Worm (Caenorhabditis elegans) whole organism, L4 larva: ENCODE data around the gene mvk-1.

Source experiments
- F26F4.8 ChIP-seq: fragments of 200-800 bp; sonication (Bioruptor generic); conservative IDR thresholded peaks from 2 replicates; pipeline ENCODE4 v1.3.6; 2022; ENCODE audit warnings: missing genetic modification characterization, missing compliant biosample characterization
- F44E2.7 ChIP-seq: fragments of 200-800 bp; sonication (Bioruptor generic); IDR thresholded peaks from 2 replicates; pipeline ENCODE4 v2.1.2; 2022; ENCODE audit warnings: missing genetic modification characterization, missing compliant biosample characterization
- T20F7.1 ChIP-seq: fragments of 200-800 bp; sonication (Bioruptor generic); optimal IDR thresholded peaks from 2 replicates; lab custom pipeline; 2018; ENCODE audit warnings: mild to moderate bottlenecking, missing genetic modification characterization, missing compliant biosample characterization
- Y5F2A.4 ChIP-seq: fragments of 200-800 bp; sonication (Bioruptor generic); optimal IDR thresholded peaks from 2 replicates; lab custom pipeline; 2018; ENCODE audit warnings: mild to moderate bottlenecking, missing genetic modification characterization, missing compliant biosample characterization
- aha-1 ChIP-seq: fragments of 150-350 bp; peaks from one replicate; lab custom pipeline; 2014; ENCODE audit warnings: missing biosample characterization, missing genetic modification characterization
- ceh-28 ChIP-seq: fragments of 150-350 bp; optimal IDR thresholded peaks from 2 replicates; lab custom pipeline; 2014; ENCODE audit warnings: missing biosample characterization, missing genetic modification reagents, missing genetic modification characterization
- ceh-62 ChIP-seq: sonication (generic microtip); optimal IDR thresholded peaks from 2 replicates; lab custom pipeline; 2017; ENCODE audit warnings: missing biosample characterization, missing genetic modification characterization
- cey-2 ChIP-seq: sonication (generic microtip); optimal IDR thresholded peaks from 3 replicates; lab custom pipeline; 2017; ENCODE audit warnings: missing genetic modification characterization, mild to moderate bottlenecking, missing compliant biosample characterization, antibody characterized with exemption, borderline replicate concordance; ENCODE audit not compliant: insufficient read depth
- ctbp-1 ChIP-seq: fragments of 200-800 bp; sonication (Bioruptor generic); IDR thresholded peaks from 2 replicates; pipeline ENCODE4 v1.3.6; 2022; ENCODE audit warnings: missing genetic modification reagents, missing genetic modification characterization, missing compliant biosample characterization
- daf-12 ChIP-seq: fragments of 150-350 bp; optimal IDR thresholded peaks from 2 replicates; lab custom pipeline; 2014; ENCODE audit warnings: missing biosample characterization, missing genetic modification reagents, missing genetic modification characterization
- daf-16 ChIP-seq, 3 experiments: sonication (generic microtip); optimal IDR thresholded peaks; 2 replicates each; lab custom pipeline; 2016 to 2017; ENCODE audit warnings: missing genetic modification characterization in 3 of 3, missing genetic modification reagents in 3 of 3, mild to moderate bottlenecking in 2 of 3, missing compliant biosample characterization in 2 of 3, missing biosample characterization in 1 of 3, moderate library complexity in 1 of 3
- daf-8 ChIP-seq: fragments of 200-800 bp; sonication (Bioruptor generic); IDR thresholded peaks from 2 replicates; pipeline ENCODE4 v1.3.6; 2022; ENCODE audit warnings: missing genetic modification characterization, missing compliant biosample characterization
- dmd-6 ChIP-seq: fragments of 200-800 bp; sonication (Bioruptor generic); IDR thresholded peaks from 2 replicates; pipeline ENCODE4 v1.3.6; 2022; ENCODE audit warnings: missing genetic modification reagents, missing genetic modification characterization, missing compliant biosample characterization
- dmd-8 ChIP-seq: fragments of 200-800 bp; sonication (Bioruptor generic); IDR thresholded peaks from 2 replicates; pipeline ENCODE4 v1.3.6; 2022; ENCODE audit warnings: missing genetic modification characterization, missing compliant biosample characterization
- dpl-1 ChIP-seq: fragments of 150-350 bp; optimal IDR thresholded peaks from 2 replicates; lab custom pipeline; 2014; ENCODE audit warnings: missing biosample characterization, missing genetic modification reagents, missing genetic modification characterization
- duxl-1 ChIP-seq: sonication (generic microtip); optimal IDR thresholded peaks from 2 replicates; lab custom pipeline; 2016; ENCODE audit warnings: mild to moderate bottlenecking, missing genetic modification characterization, moderate library complexity, missing compliant biosample characterization; ENCODE audit not compliant: poor library complexity
- dve-1 ChIP-seq: sonication (generic microtip); optimal IDR thresholded peaks from 2 replicates; lab custom pipeline; 2017; ENCODE audit warnings: antibody characterized with exemption, mild to moderate bottlenecking, missing genetic modification characterization, missing compliant biosample characterization; ENCODE audit not compliant: insufficient read depth
- fos-1 ChIP-seq: fragments of 150-350 bp; optimal IDR thresholded peaks from 2 replicates; lab custom pipeline; 2014; ENCODE audit warnings: missing biosample characterization, missing genetic modification characterization
- gei-8 ChIP-seq: fragments of 200-800 bp; sonication (Bioruptor generic); optimal IDR thresholded peaks from 2 replicates; lab custom pipeline; 2018; ENCODE audit warnings: mild to moderate bottlenecking, missing genetic modification characterization, missing compliant biosample characterization
- hlh-11 ChIP-seq: fragments of 200-800 bp; sonication (Bioruptor generic); optimal IDR thresholded peaks from 2 replicates; lab custom pipeline; 2018; ENCODE audit warnings: mild to moderate bottlenecking, missing genetic modification characterization, missing compliant biosample characterization
- hlh-30 ChIP-seq: sonication (generic microtip); optimal IDR thresholded peaks from 2 replicates; lab custom pipeline; 2017; ENCODE audit warnings: antibody characterized with exemption, mild to moderate bottlenecking, missing genetic modification characterization, missing compliant biosample characterization; ENCODE audit not compliant: insufficient read depth
- hmg-1.1 ChIP-seq: fragments of 200-800 bp; sonication (Bioruptor generic); IDR thresholded peaks from 2 replicates; pipeline ENCODE4 v1.3.6; 2022; ENCODE audit warnings: missing genetic modification reagents, missing genetic modification characterization, missing compliant biosample characterization
- mes-2 ChIP-seq: sonication (generic microtip); optimal IDR thresholded peaks from 2 replicates; lab custom pipeline; 2016; ENCODE audit warnings: missing genotype, mild to moderate bottlenecking, missing genetic modification characterization, missing compliant biosample characterization; ENCODE audit not compliant: poor library complexity, severe bottlenecking
- mxl-3 ChIP-seq: fragments of 200-800 bp; sonication (Bioruptor generic); optimal IDR thresholded peaks from 2 replicates; lab custom pipeline; 2018; ENCODE audit warnings: mild to moderate bottlenecking, missing genetic modification characterization, missing compliant biosample characterization
- nhr-102 ChIP-seq: sonication (generic microtip); optimal IDR thresholded peaks from 2 replicates; lab custom pipeline; 2016; ENCODE audit warnings: mild to moderate bottlenecking, missing genetic modification characterization, moderate library complexity, missing compliant biosample characterization
- nhr-25 ChIP-seq: sonication (generic microtip); optimal IDR thresholded peaks from 2 replicates; lab custom pipeline; 2017; ENCODE audit warnings: missing genetic modification characterization, mild to moderate bottlenecking, missing compliant biosample characterization, antibody characterized with exemption, moderate library complexity, borderline replicate concordance; ENCODE audit not compliant: insufficient read depth
- nhr-28 ChIP-seq: fragments of 150-350 bp; optimal IDR thresholded peaks from 2 replicates; lab custom pipeline; 2014; ENCODE audit warnings: missing biosample characterization, missing genetic modification characterization
- rbr-2 ChIP-seq: sonication (generic microtip); optimal IDR thresholded peaks from 2 replicates; lab custom pipeline; 2016; ENCODE audit warnings: missing genotype, missing genetic modification characterization, missing compliant biosample characterization
- saeg-2 ChIP-seq: fragments of 200-800 bp; sonication (Bioruptor generic); IDR thresholded peaks from 2 replicates; pipeline ENCODE4 v1.3.6; 2022; ENCODE audit warnings: missing genetic modification reagents, missing genetic modification characterization, missing compliant biosample characterization
- spr-1 ChIP-seq: sonication (generic microtip); optimal IDR thresholded peaks from 2 replicates; lab custom pipeline; 2016; ENCODE audit warnings: mild to moderate bottlenecking, missing genetic modification characterization, missing compliant biosample characterization
- unc-62 ChIP-seq, 3 experiments: fragments of 150-350 bp in 1 of 3; sonication (generic microtip); optimal IDR thresholded peaks in 2 of 3; peaks in 1 of 3; 1 replicate in 1 of 3; 2 replicates in 2 of 3; lab custom pipeline; 2014 to 2017; ENCODE audit warnings: missing biosample characterization in 3 of 3, missing genetic modification characterization in 3 of 3, missing genetic modification reagents in 3 of 3, missing genotype in 1 of 3
- zag-1 ChIP-seq: fragments of 150-350 bp; optimal IDR thresholded peaks from 2 replicates; lab custom pipeline; 2014; ENCODE audit warnings: missing biosample characterization, missing genetic modification characterization
- zfp-2 ChIP-seq: sonication (generic microtip); optimal IDR thresholded peaks from 2 replicates; lab custom pipeline; 2016; ENCODE audit warnings: mild to moderate bottlenecking, missing genetic modification characterization, missing compliant biosample characterization
- zip-2 ChIP-seq: fragments of 150-350 bp; optimal IDR thresholded peaks from 2 replicates; lab custom pipeline; 2014; ENCODE audit warnings: missing biosample characterization, missing genetic modification characterization

mvk-1 gene

DNA sequence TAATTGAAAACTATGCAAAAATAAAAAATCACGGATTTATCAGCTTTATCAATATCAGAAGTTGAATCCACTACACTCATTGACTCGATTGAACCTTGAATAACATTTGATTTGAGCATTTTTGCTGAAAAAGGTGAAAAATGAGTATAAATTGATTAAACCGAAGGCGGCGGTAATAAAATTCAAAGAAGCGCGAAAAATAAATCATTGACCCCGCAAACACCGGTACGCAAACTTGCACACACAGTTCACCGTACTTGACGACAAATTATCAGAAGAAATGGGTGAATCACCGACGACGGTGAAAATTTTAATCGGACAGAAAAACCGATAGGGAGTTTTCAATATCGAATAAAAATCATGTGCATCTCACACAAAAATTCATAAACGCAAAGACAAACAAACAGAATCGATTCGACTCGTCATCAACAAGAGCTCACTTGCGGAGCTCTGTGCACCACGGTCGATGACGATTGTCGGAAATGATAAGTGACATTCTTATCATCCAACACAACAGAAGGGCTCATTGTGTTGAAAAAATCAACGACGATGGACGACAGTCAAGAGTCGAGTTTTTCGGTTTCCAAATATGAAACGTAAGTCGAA is 13.5 kb upstream of the mvk-1 start, which contains the start of the genes wht-7 and Y42G9A.1 (continued):
- TF ChIP-seq hlh-11 (tag; lab: Kevin White, UChicago) (peak; percentile 71), Y5F2A.4 (GFP tag; lab: Kevin White, UChicago) (no peak), zag-1 (tag; lab: Kevin White, UChicago) (no peak), daf-12 (tag; lab: Kevin White, UChicago) (no peak), mes-2 (tag; lab: Kevin White, UChicago) (no peak), hmg-1.1 (GFP tag; lab: Robert Waterston, UW) (no peak), saeg-2 (0 out of 2 replicates have a peak, but pooled peaks have one; percentile 23), T20F7.1 (GFP tag; lab: Kevin White, UChicago) (no peak), nhr-28 (peak; percentile 24), mxl-3 (GFP tag; lab: Kevin White, UChicago) (peak; percentile 25), dmd-6 (peak; percentile 80), daf-8 (no peak), duxl-1 (tag; lab: Kevin White, UChicago) (no peak), ceh-28 (tag; lab: Kevin White, UChicago) (no peak), dve-1 (tag; lab: Kevin White, UChicago) (peak; percentile 68), F44E2.7 (GFP tag; lab: Robert Waterston, UW) (no peak), dpl-1 (no peak), zfp-2 (tag; lab: Kevin White, UChicago) (no peak), nhr-25 (no peak), F26F4.8 (GFP tag; lab: Robert Waterston, UW) (no peak), nhr-102 (tag; lab: Kevin White, UChicago) (peak; percentile 4)

DNA sequence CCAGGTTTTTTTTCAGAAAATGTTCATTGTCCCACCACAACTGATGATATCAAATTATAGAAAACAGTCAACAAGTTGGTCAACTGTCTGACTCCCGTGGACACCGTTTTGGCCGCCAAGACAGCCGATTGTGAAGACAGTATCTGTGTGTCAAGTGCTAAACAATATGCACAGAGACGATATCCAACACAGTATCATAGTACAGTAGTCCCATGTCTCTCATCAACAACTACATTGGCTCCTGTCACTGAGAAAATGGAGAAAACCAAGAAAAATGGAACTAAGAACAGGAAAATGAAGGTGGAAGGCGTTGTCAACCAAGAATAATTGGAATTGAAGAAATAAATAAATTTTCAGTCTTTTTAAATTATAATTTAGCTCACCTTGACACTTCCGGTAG is 12.6 kb upstream of the mvk-1 start:
- TF ChIP-seq rbr-2 (tag; lab: Kevin White, UChicago) (no peak), ceh-62 (no peak), daf-16 (GFP tag; optimal IDR thresholded peaks at IDR 0.05; lab: Kevin White, UChicago) (no peak), daf-16 (tag; optimal IDR thresholded peaks at IDR 0.05; lab: Kevin White, UChicago) (peak; percentile 41)

DNA sequence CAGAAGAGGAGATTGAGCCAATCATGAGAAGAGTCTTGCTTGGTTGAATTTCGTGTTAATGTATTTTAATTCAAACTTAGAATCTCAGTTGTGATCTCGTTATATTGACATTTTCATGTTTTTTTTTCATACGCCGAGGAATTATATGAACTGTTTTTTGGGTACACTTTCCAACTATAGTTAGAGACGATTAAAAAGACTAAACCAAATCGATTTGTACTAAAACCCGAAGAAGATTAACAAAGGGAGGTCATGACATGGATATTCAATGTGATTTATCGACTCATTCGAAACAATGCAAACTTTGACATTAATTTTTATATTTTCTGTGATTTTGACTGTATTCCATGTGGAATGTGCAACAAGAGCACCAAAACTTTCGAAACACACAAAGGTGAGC is 11.8 kb upstream of the mvk-1 start, which contains the start of gene Y42G9A.2:
TSS of gene Y42G9A.2 (plus strand) at position 284 of the 400 bp plus-strand sequence.
- no peak for TF ChIP-seq saeg-2
- TF ChIP-seq aha-1: peak; percentile 85
- peak; percentile 52 for TF ChIP-seq T20F7.1 (GFP tag; lab: Kevin White, UChicago)
- TF ChIP-seq zip-2 (tag; lab: Kevin White, UChicago): peak; percentile 8
- TF ChIP-seq, all 104 proteins: peak for 3

DNA sequence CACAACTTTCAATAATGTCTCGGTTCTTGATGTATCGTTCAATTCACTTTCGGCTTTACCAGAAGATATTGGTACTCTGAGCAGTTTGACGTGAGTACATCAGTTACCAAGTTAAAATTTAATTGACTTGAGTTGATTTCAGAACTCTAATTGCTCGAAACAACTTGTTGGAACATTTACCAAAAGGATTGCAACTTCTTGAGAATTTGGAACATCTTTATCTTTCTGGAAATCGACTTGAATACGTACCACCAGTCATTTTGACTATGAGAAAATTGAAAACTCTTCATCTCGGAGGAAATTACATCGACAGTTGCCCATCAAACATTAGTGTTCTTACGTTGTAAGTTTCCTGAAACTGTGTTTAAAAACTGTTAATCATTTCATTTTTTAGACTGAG is 10.7 kb upstream of the mvk-1 start:
- no peak for TF ChIP-seq dmd-8 (GFP tag; lab: Robert Waterston, UW)
- TF ChIP-seq unc-62 (GFP tag; optimal IDR thresholded peaks at IDR 0.05 in 1 of 2; lab: Kevin White, UChicago): peak in 1 of 2 experiments; percentile 93
- TF ChIP-seq unc-62 (tag; optimal IDR thresholded peaks at IDR 0.05; lab: Kevin White, UChicago): no peak
- no peak for TF ChIP-seq fos-1
- TF ChIP-seq, all 104 proteins: peak for 1

DNA sequence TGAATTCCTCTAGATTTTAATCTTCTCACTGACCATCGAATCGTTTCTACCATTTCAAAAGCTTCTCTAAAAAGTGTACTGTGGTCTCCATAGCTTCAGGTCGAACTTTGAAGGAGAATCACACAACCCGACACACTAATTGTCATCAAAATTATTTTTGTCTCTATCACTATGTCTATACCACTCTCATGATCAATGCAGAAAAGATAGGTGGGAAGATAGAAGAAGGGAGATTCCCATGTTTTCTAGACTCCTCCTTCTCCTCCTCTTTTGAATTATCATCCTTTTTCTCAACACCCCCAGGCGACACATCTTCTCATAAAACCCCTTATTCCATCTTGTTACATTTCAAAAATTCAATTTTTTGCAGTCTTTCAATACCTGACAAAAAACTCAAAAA is 9.8 kb upstream of the mvk-1 start, which contains the start of gene Y42G9A.3:
TSS of gene Y42G9A.3 (plus strand) at position 363 of the 400 bp plus-strand sequence.
- TF ChIP-seq daf-16 (GFP tag; optimal IDR thresholded peaks at IDR 0.05; lab: Kevin White, UChicago) (no peak), daf-16 (tag; optimal IDR thresholded peaks at IDR 0.05; lab: Kevin White, UChicago) (peak; percentile 30), dmd-6 (peak; percentile 45; the same call in 1 of the 2 replicates), gei-8 (GFP tag; lab: Kevin White, UChicago) (no peak), hlh-30 (tag; lab: Kevin White, UChicago) (peak; percentile 38), cey-2 (tag; lab: Kevin White, UChicago) (no peak), nhr-28 (peak; percentile 53), ctbp-1 (GFP tag; lab: Robert Waterston, UW) (no peak), spr-1 (no peak), mxl-3 (GFP tag; lab: Kevin White, UChicago) (peak; percentile 5)
- TF ChIP-seq, all 104 proteins: peak for 5
